Worm (Caenorhabditis elegans) whole organism, L3 larva: ENCODE results near the gene T21C9.11.

ENCODE experiments used
- elt-1 ChIP-seq: fragments of 150-350 bp; optimal IDR thresholded peaks from 2 replicates; lab custom pipeline; 2014; ENCODE audit warnings: missing biosample characterization, missing genetic modification characterization
- elt-2 ChIP-seq: sonication (generic microtip); optimal IDR thresholded peaks from 2 replicates; lab custom pipeline; 2016; ENCODE audit warnings: missing genetic modification reagents, mild to moderate bottlenecking, missing genetic modification characterization, missing compliant biosample characterization
- fkh-10 ChIP-seq: sonication (generic microtip); optimal IDR thresholded peaks from 2 replicates; lab custom pipeline; 2017; ENCODE audit warnings: missing biosample characterization, missing genetic modification reagents, missing genetic modification characterization
- lin-15B ChIP-seq: fragments of 150-350 bp; optimal IDR thresholded peaks from 2 replicates; lab custom pipeline; 2014; ENCODE audit warnings: missing biosample characterization, missing genetic modification characterization
- nhr-12 ChIP-seq: fragments of 150-350 bp; optimal IDR thresholded peaks from 2 replicates; lab custom pipeline; 2014; ENCODE audit warnings: missing biosample characterization, missing genetic modification characterization
- unc-62 ChIP-seq: fragments of 150-350 bp; sonication (generic microtip); optimal IDR thresholded peaks from 4 replicates; lab custom pipeline; 2014; ENCODE audit warnings: missing biosample characterization, missing genetic modification reagents, missing genetic modification characterization

- TF ChIP-seq nhr-12 (tag; lab: Kevin White, UChicago) (no peak), unc-62 (GFP tag; lab: Kevin White, UChicago) (no peak), elt-1 (tag; lab: Kevin White, UChicago) (no peak), elt-2 (no peak), fkh-10 (GFP tag; lab: Kevin White, UChicago) (no peak), lin-15B (no peak)
Measured at ce11 chrV:10548981-10549380, 45.7 kb downstream of the T21C9.11 start, which contains the start of gene srd-34.
